Fruit fly (Drosophila melanogaster) whole organism, wandering third instar larva: Measurements from ENCODE around the gene ppk13.

Experiments used
- Dfd ChIP-seq: fragments of >200 bp; optimal IDR thresholded peaks from 2 replicates; lab custom pipeline; 2017; ENCODE audit warnings: missing biosample characterization, missing genetic modification characterization
- Dif ChIP-seq: fragments of 200-275, 200-300 bp; sonication (Bioruptor generic); optimal IDR thresholded peaks from 2 replicates; lab custom pipeline; 2018; ENCODE audit warnings: missing biosample characterization, missing genetic modification characterization; ENCODE audit not compliant: partially characterized antibody
- Hr78 ChIP-seq: fragments of >200 bp; optimal IDR thresholded peaks from 2 replicates; lab custom pipeline; 2017; ENCODE audit warnings: missing biosample characterization, missing genetic modification characterization
- Jra ChIP-seq: sonication (Bioruptor generic); optimal IDR thresholded peaks from 2 replicates; lab custom pipeline; 2016; ENCODE audit warnings: missing biosample characterization, missing genetic modification characterization
- dl ChIP-seq, 2 experiments: fragments of 175-275, 200-275 bp in 1 of 2; fragments of 200-275 bp in 1 of 2; sonication (Bioruptor generic); optimal IDR thresholded peaks; lab custom pipeline; 2018; ENCODE audit warnings: mild to moderate bottlenecking in 2 of 2, missing biosample characterization in 2 of 2, missing genetic modification characterization in 2 of 2, moderate library complexity in 2 of 2; ENCODE audit not compliant: partially characterized antibody in 2 of 2, insufficient read depth in 1 of 2
- h ChIP-seq: fragments of 200-800 bp; sonication (Bioruptor generic); optimal IDR thresholded peaks from 3 replicates; lab custom pipeline; 2016; ENCODE audit warnings: missing biosample characterization, mild to moderate bottlenecking, missing genetic modification characterization
- sv ChIP-seq: fragments of 200-800 bp; sonication (Bioruptor generic); optimal IDR thresholded peaks from 3 replicates; lab custom pipeline; 2016; ENCODE audit warnings: missing biosample characterization, missing genetic modification characterization

- no peak for TF ChIP-seq Jra
- TF ChIP-seq dl (GFP tag; optimal IDR thresholded peaks at IDR 0.05; lab: Kevin White, UChicago; ENCODE audit: insufficient read depth in 1 of 2, partially characterized antibody in 2 of 2): no peak
- TF ChIP-seq Hr78 (GFP tag; lab: Kevin White, UChicago): no peak
- no peak for TF ChIP-seq sv (GFP tag; lab: Kevin White, UChicago)
- TF ChIP-seq Dif (GFP tag; lab: Kevin White, UChicago): no peak
- no peak for TF ChIP-seq h
- no peak for TF ChIP-seq Dfd (GFP tag; lab: Kevin White, UChicago)
Measured at dm6 chr2L:21109680-21110079, 21.1 kb upstream of the ppk13 start.
